Fruit fly (Drosophila melanogaster) whole organism, prepupa: ENCODE data around the gene Miro.

Experiments
- Blimp-1 ChIP-seq: fragments of 200-800 bp; sonication (Bioruptor generic); optimal IDR thresholded peaks from 3 replicates; lab custom pipeline; 2017; ENCODE audit warnings: missing biosample characterization, missing genetic modification characterization, mild to moderate bottlenecking, moderate library complexity, missing genetic modification reagents
- CG10631 ChIP-seq: fragments of 200-800 bp; sonication (Bioruptor generic); optimal IDR thresholded peaks from 2 replicates; lab custom pipeline; 2016; ENCODE audit warnings: missing biosample characterization, missing genetic modification characterization
- CG11294 ChIP-seq: fragments of 200-800 bp; sonication (Bioruptor generic); IDR thresholded peaks from 2 replicates; pipeline ENCODE4 v1.3.6; 2022; ENCODE audit warnings: missing biosample characterization, missing genetic modification characterization
- CG11762 ChIP-seq: fragments of 200-800 bp; sonication (Bioruptor generic); optimal IDR thresholded peaks from 3 replicates; lab custom pipeline; 2016; ENCODE audit warnings: missing biosample characterization, missing genetic modification characterization; ENCODE audit not compliant: insufficient read depth
- CG11902 ChIP-seq: fragments of 200-800 bp; sonication (Bioruptor generic); optimal IDR thresholded peaks from 3 replicates; lab custom pipeline; 2016; ENCODE audit warnings: missing biosample characterization, missing genetic modification characterization
- CG15336 ChIP-seq: fragments of 200-800 bp; sonication (Bioruptor generic); IDR thresholded peaks from 2 replicates; pipeline ENCODE4 v1.3.6; 2022; ENCODE audit warnings: missing biosample characterization, missing genetic modification characterization
- CG1621 ChIP-seq: fragments of 200-800 bp; sonication (Bioruptor generic); optimal IDR thresholded peaks from 3 replicates; lab custom pipeline; 2018; ENCODE audit warnings: missing biosample characterization, mild to moderate bottlenecking, missing genetic modification characterization
- CG16779 ChIP-seq: fragments of 200-800 bp; sonication (Bioruptor generic); optimal IDR thresholded peaks from 3 replicates; lab custom pipeline; 2017; ENCODE audit warnings: missing biosample characterization, mild to moderate bottlenecking, missing genetic modification characterization
- CG3032 ChIP-seq: fragments of 200-800 bp; optimal IDR thresholded peaks from 2 replicates; lab custom pipeline; 2019; ENCODE audit warnings: missing biosample characterization, mild to moderate bottlenecking, missing genetic modification characterization, moderate library complexity
- CG31627 ChIP-seq: fragments of 200-800 bp; sonication (Bioruptor generic); optimal IDR thresholded peaks from 3 replicates; lab custom pipeline; 2016; ENCODE audit warnings: missing biosample characterization, missing genetic modification characterization
- CG32006 ChIP-seq: fragments of 200-800 bp; sonication (Bioruptor generic); optimal IDR thresholded peaks from 3 replicates; lab custom pipeline; 2017; ENCODE audit warnings: missing biosample characterization, mild to moderate bottlenecking, missing genetic modification characterization
- CG34406 ChIP-seq: fragments of 200-800 bp; sonication (Bioruptor generic); optimal IDR thresholded peaks from 3 replicates; lab custom pipeline; 2016; ENCODE audit warnings: missing biosample characterization, missing genetic modification characterization
- CG4318 ChIP-seq: fragments of 200-800 bp; sonication (Bioruptor generic); optimal IDR thresholded peaks from 3 replicates; lab custom pipeline; 2017; ENCODE audit warnings: missing biosample characterization, mild to moderate bottlenecking, missing genetic modification characterization
- CG6163 ChIP-seq: fragments of 200-800 bp; sonication (Bioruptor generic); IDR thresholded peaks from 3 replicates; pipeline ENCODE4 v1.3.6; 2022; ENCODE audit warnings: missing biosample characterization, missing genetic modification characterization
- CG6276 ChIP-seq: fragments of 200-800 bp; sonication (Bioruptor generic); optimal IDR thresholded peaks from 2 replicates; lab custom pipeline; 2017; ENCODE audit warnings: missing biosample characterization, mild to moderate bottlenecking, missing genetic modification characterization
- CG6792 ChIP-seq: fragments of 200-800 bp; sonication (Bioruptor generic); optimal IDR thresholded peaks from 3 replicates; lab custom pipeline; 2016; ENCODE audit warnings: missing biosample characterization, missing genetic modification characterization
- CG6808 ChIP-seq: fragments of 200-800 bp; sonication (Bioruptor generic); optimal IDR thresholded peaks from 3 replicates; lab custom pipeline; 2017; ENCODE audit warnings: missing biosample characterization, missing genetic modification characterization, mild to moderate bottlenecking, moderate library complexity, missing genetic modification reagents
- CG6854 ChIP-seq: fragments of 200-800 bp; sonication (Bioruptor generic); optimal IDR thresholded peaks from 2 replicates; lab custom pipeline; 2017; ENCODE audit warnings: missing biosample characterization, mild to moderate bottlenecking, missing genetic modification characterization
- CG7368 ChIP-seq: fragments of 200-800 bp; sonication (Bioruptor generic); optimal IDR thresholded peaks from 3 replicates; lab custom pipeline; 2016; ENCODE audit warnings: missing biosample characterization, missing genetic modification characterization
- CG8119 ChIP-seq: fragments of 200-800 bp; sonication (Bioruptor generic); IDR thresholded peaks from 3 replicates; pipeline ENCODE4 v1.3.6; 2022; ENCODE audit warnings: missing biosample characterization, missing genetic modification characterization
- CG8632 ChIP-seq: fragments of 200-800 bp; sonication (Bioruptor generic); optimal IDR thresholded peaks from 3 replicates; lab custom pipeline; 2016; ENCODE audit warnings: missing biosample characterization, missing genetic modification characterization
- CG9139 ChIP-seq: fragments of 200-800 bp; sonication (Bioruptor generic); optimal IDR thresholded peaks from 3 replicates; lab custom pipeline; 2017; ENCODE audit warnings: missing biosample characterization, mild to moderate bottlenecking, missing genetic modification characterization
- Eip75B ChIP-seq: fragments of 200-800 bp; sonication (Bioruptor generic); optimal IDR thresholded peaks from 3 replicates; lab custom pipeline; 2016; ENCODE audit warnings: missing biosample characterization, missing genetic modification characterization
- Eip93F ChIP-seq: fragments of 200-800 bp; sonication (Bioruptor generic); optimal IDR thresholded peaks from 2 replicates; lab custom pipeline; 2016; ENCODE audit warnings: missing biosample characterization, mild to moderate bottlenecking, missing genetic modification characterization
- Ets21C ChIP-seq: fragments of 200-800 bp; sonication (Bioruptor generic); optimal IDR thresholded peaks from 3 replicates; lab custom pipeline; 2016; ENCODE audit warnings: missing biosample characterization, missing genetic modification characterization
- Ets96B ChIP-seq: fragments of 200-800 bp; optimal IDR thresholded peaks from 2 replicates; lab custom pipeline; 2019; ENCODE audit warnings: missing biosample characterization, mild to moderate bottlenecking, missing genetic modification characterization, moderate library complexity
- Gug ChIP-seq: fragments of 200-800 bp; sonication (Bioruptor generic); IDR thresholded peaks from 2 replicates; pipeline ENCODE4 v1.3.6; 2022; ENCODE audit warnings: missing biosample characterization, missing genetic modification characterization
- Hr38 ChIP-seq: sonication (Bioruptor generic); optimal IDR thresholded peaks from 2 replicates; lab custom pipeline; 2016; ENCODE audit warnings: missing biosample characterization, missing genetic modification characterization
- Hr39 ChIP-seq: fragments of 200-800 bp; sonication (Bioruptor generic); optimal IDR thresholded peaks from 2 replicates; lab custom pipeline; 2016; ENCODE audit warnings: missing biosample characterization, missing genetic modification characterization
- Hr4 ChIP-seq: fragments of 200-800 bp; sonication (Bioruptor generic); optimal IDR thresholded peaks from 3 replicates; lab custom pipeline; 2016; ENCODE audit warnings: missing biosample characterization, missing genetic modification characterization
- Lpt ChIP-seq: fragments of 200-800 bp; sonication (Bioruptor generic); optimal IDR thresholded peaks from 3 replicates; lab custom pipeline; 2016; ENCODE audit warnings: missing biosample characterization, missing genetic modification characterization
- Met ChIP-seq: fragments of 200-800 bp; sonication (Bioruptor generic); optimal IDR thresholded peaks from 3 replicates; lab custom pipeline; 2016; ENCODE audit warnings: missing biosample characterization, missing genetic modification characterization
- OdsH ChIP-seq: fragments of 200-800 bp; sonication (Bioruptor generic); optimal IDR thresholded peaks from 3 replicates; lab custom pipeline; 2016; ENCODE audit warnings: missing biosample characterization, missing genetic modification characterization
- Sox102F ChIP-seq: fragments of 200-800 bp; sonication (Bioruptor generic); optimal IDR thresholded peaks from 2 replicates; lab custom pipeline; 2016; ENCODE audit warnings: missing biosample characterization, mild to moderate bottlenecking, missing genetic modification characterization
- Sox14 ChIP-seq: fragments of 200-800 bp; sonication (Bioruptor generic); optimal IDR thresholded peaks from 3 replicates; lab custom pipeline; 2016; ENCODE audit warnings: missing biosample characterization, missing genetic modification characterization
- Sox15 ChIP-seq: fragments of 200-800 bp; sonication (Bioruptor generic); optimal IDR thresholded peaks from 3 replicates; lab custom pipeline; 2016; ENCODE audit warnings: missing biosample characterization, missing genetic modification characterization
- achi ChIP-seq: fragments of 200-800 bp; sonication (Bioruptor generic); optimal IDR thresholded peaks from 3 replicates; lab custom pipeline; 2016; ENCODE audit warnings: missing biosample characterization, missing genetic modification characterization
- acj6 ChIP-seq: fragments of 200-800 bp; sonication (Bioruptor generic); optimal IDR thresholded peaks from 3 replicates; lab custom pipeline; 2016; ENCODE audit warnings: missing biosample characterization, missing genetic modification characterization
- cyc ChIP-seq: fragments of 200-800 bp; sonication (Bioruptor generic); optimal IDR thresholded peaks from 3 replicates; lab custom pipeline; 2016; ENCODE audit warnings: missing biosample characterization, missing genetic modification characterization
- dsx ChIP-seq: fragments of 200-800 bp; optimal IDR thresholded peaks from 3 replicates; lab custom pipeline; 2019; ENCODE audit warnings: missing biosample characterization, mild to moderate bottlenecking, missing genetic modification characterization, moderate library complexity; ENCODE audit not compliant: poor library complexity, severe bottlenecking
- eg ChIP-seq: fragments of 200-800 bp; sonication (Bioruptor generic); IDR thresholded peaks from 3 replicates; pipeline ENCODE4 v1.3.6; 2022; ENCODE audit warnings: missing biosample characterization, missing genetic modification characterization
- esn ChIP-seq: fragments of 200-800 bp; sonication (Bioruptor generic); optimal IDR thresholded peaks from 2 replicates; lab custom pipeline; 2016; ENCODE audit warnings: missing biosample characterization, mild to moderate bottlenecking, missing genetic modification characterization, moderate library complexity
- fd85E ChIP-seq: fragments of 200-800 bp; sonication (Bioruptor generic); optimal IDR thresholded peaks from 3 replicates; lab custom pipeline; 2016; ENCODE audit warnings: missing biosample characterization, missing genetic modification characterization
- fkh ChIP-seq: fragments of 200-800 bp; sonication (Bioruptor generic); optimal IDR thresholded peaks from 3 replicates; lab custom pipeline; 2017; ENCODE audit warnings: missing biosample characterization, mild to moderate bottlenecking, missing genetic modification characterization, moderate library complexity
- lz ChIP-seq: fragments of 200-800 bp; sonication (Bioruptor generic); optimal IDR thresholded peaks from 3 replicates; lab custom pipeline; 2016; ENCODE audit warnings: missing biosample characterization, missing genetic modification characterization
- net ChIP-seq: fragments of 200-800 bp; sonication (Bioruptor generic); optimal IDR thresholded peaks from 3 replicates; lab custom pipeline; 2016; ENCODE audit warnings: missing biosample characterization, missing genetic modification characterization
- pdm3 ChIP-seq: fragments of 200-800 bp; sonication (Bioruptor generic); optimal IDR thresholded peaks from 3 replicates; lab custom pipeline; 2016; ENCODE audit warnings: missing biosample characterization, missing genetic modification characterization
- salr ChIP-seq, 2 experiments: fragments of 200-800 bp; sonication (Bioruptor generic); optimal IDR thresholded peaks; 3 replicates each; lab custom pipeline; 2016 to 2018; ENCODE audit warnings: missing biosample characterization in 2 of 2, missing genetic modification characterization in 2 of 2, mild to moderate bottlenecking in 1 of 2
- spab ChIP-seq: fragments of 200-800 bp; sonication (Bioruptor generic); optimal IDR thresholded peaks from 2 replicates; lab custom pipeline; 2017; ENCODE audit warnings: missing biosample characterization, mild to moderate bottlenecking, missing genetic modification characterization, missing genetic modification reagents
- ss ChIP-seq, 2 experiments: fragments of 200-800 bp; sonication (Bioruptor generic); optimal IDR thresholded peaks; 2 replicates in 1 of 2; 3 replicates in 1 of 2; lab custom pipeline; 2017 to 2018; ENCODE audit warnings: mild to moderate bottlenecking in 2 of 2, missing biosample characterization in 2 of 2, missing genetic modification characterization in 2 of 2, moderate library complexity in 1 of 2
- svp ChIP-seq: fragments of 200-800 bp; sonication (Bioruptor generic); peaks from one replicate; lab custom pipeline; 2016; ENCODE audit warnings: missing biosample characterization, missing genetic modification characterization
- topi ChIP-seq: fragments of 200-800 bp; sonication (Bioruptor generic); optimal IDR thresholded peaks from 3 replicates; lab custom pipeline; 2016; ENCODE audit warnings: missing biosample characterization, missing genetic modification characterization

The Miro gene

dm6 chr3R:24047998-24048511 is 9.4 kb upstream of the Miro start, which contains the start of gene Rox8:
TSS of gene Rox8 (minus strand) at chr3R:24048265.
- TF ChIP-seq Ets21C (GFP tag; lab: Kevin White, UChicago) = peak; percentile 46
- TF ChIP-seq CG11762 (GFP tag; lab: Kevin White, UChicago) = no peak
- no peak for TF ChIP-seq CG11902 (GFP tag; lab: Kevin White, UChicago)
- peak; percentile 80 for TF ChIP-seq Sox14
- TF ChIP-seq CG15336 = no peak
- peak; percentile 44 for TF ChIP-seq CG3032 (tag; lab: Kevin White, UChicago)
- no peak for TF ChIP-seq spab (GFP tag; lab: Kevin White, UChicago)
- peak; percentile 16 for TF ChIP-seq CG6808 (GFP tag; lab: Kevin White, UChicago)
- no peak for TF ChIP-seq CG6854 (GFP tag; lab: Kevin White, UChicago)
- peak; percentile 50 for TF ChIP-seq CG31627
- TF ChIP-seq Sox102F (GFP tag; lab: Kevin White, UChicago) = peak; percentile 59
- TF ChIP-seq salr (GFP tag; optimal IDR thresholded peaks at IDR 0.05; lab: Kevin White, UChicago) = no peak
- TF ChIP-seq CG1621 (tag; lab: Kevin White, UChicago) = peak; percentile 17
- peak; percentile 14 for TF ChIP-seq CG32006 (GFP tag; lab: Kevin White, UChicago)
- TF ChIP-seq Sox15 (GFP tag; lab: Kevin White, UChicago) = no peak
- TF ChIP-seq CG8119 = no peak; the same call in 2 of the 3 replicates
- peak; percentile 74 for TF ChIP-seq CG6276 (GFP tag; lab: Kevin White, UChicago)
- peak; percentile 12 for TF ChIP-seq CG8632 (GFP tag; lab: Kevin White, UChicago)
- TF ChIP-seq cyc (GFP tag; lab: Kevin White, UChicago) = peak; percentile 41
- TF ChIP-seq CG6792 (GFP tag; lab: Kevin White, UChicago) = peak; percentile 11
- no peak for TF ChIP-seq CG9139
- peak; percentile 42 for TF ChIP-seq achi
- peak; percentile 52 for TF ChIP-seq topi (GFP tag; lab: Kevin White, UChicago)
- no peak for TF ChIP-seq Hr38 (GFP tag; lab: Kevin White, UChicago)
- peak; percentile 23; the same call in 1 of the 3 replicates for TF ChIP-seq CG6163 (GFP tag; lab: Robert Waterston, UW)
- TF ChIP-seq CG7368 (GFP tag; lab: Kevin White, UChicago) = no peak
- TF ChIP-seq ss (GFP tag; optimal IDR thresholded peaks at IDR 0.05; lab: Kevin White, UChicago) = peak; percentile 25 to 33
- no peak for TF ChIP-seq Gug
- TF ChIP-seq Lpt = no peak
- TF ChIP-seq Eip93F (GFP tag; lab: Kevin White, UChicago) = no peak
- peak; percentile 39 for TF ChIP-seq dsx (GFP tag; lab: Kevin White, UChicago)
- 0 out of 3 replicates have a peak, but pooled peaks have one; percentile 20 for TF ChIP-seq eg (GFP tag; lab: Robert Waterston, UW)
- peak; percentile 43 for TF ChIP-seq lz (GFP tag; lab: Kevin White, UChicago)
- peak; percentile 62 for TF ChIP-seq Met
- peak; percentile 49 for TF ChIP-seq Eip75B
- peak; percentile 24 for TF ChIP-seq fkh
- peak; percentile 41 for TF ChIP-seq acj6
- peak; percentile 79 for TF ChIP-seq svp (GFP tag; lab: Kevin White, UChicago)
- peak; percentile 43 for TF ChIP-seq Hr4
- peak; percentile 59 for TF ChIP-seq CG34406 (GFP tag; lab: Kevin White, UChicago)
- peak; percentile 11 for TF ChIP-seq CG10631 (GFP tag; lab: Kevin White, UChicago)
- peak; percentile 31 for TF ChIP-seq CG16779 (tag; lab: Kevin White, UChicago)
- TF ChIP-seq Blimp-1 = no peak
- TF ChIP-seq pdm3 = no peak
- no peak for TF ChIP-seq CG11294 (GFP tag; lab: Robert Waterston, UW)
- TF ChIP-seq Ets96B (tag; lab: Kevin White, UChicago) = peak; percentile 12
- TF ChIP-seq esn (GFP tag; lab: Kevin White, UChicago) = peak; percentile 63
- no peak for TF ChIP-seq CG4318 (GFP tag; lab: Kevin White, UChicago)
- TF ChIP-seq net (GFP tag; lab: Kevin White, UChicago) = peak; percentile 12
- no peak for TF ChIP-seq fd85E (GFP tag; lab: Kevin White, UChicago)
- TF ChIP-seq OdsH (GFP tag; lab: Kevin White, UChicago) = no peak
- peak; percentile 43 for TF ChIP-seq Hr39 (GFP tag; lab: Kevin White, UChicago)
